Fruit fly (Drosophila melanogaster) whole organism, embryonic: ENCODE results near the gene CG32845.
A peak's percentile ranks its signal among the peaks of the same experiment; 100 is the strongest.

ENCODE experiments used
- ATbp ChIP-seq: fragments of 200-800 bp; sonication (Bioruptor generic); optimal IDR thresholded peaks from 2 replicates; lab custom pipeline; 2017; ENCODE audit warnings: missing biosample characterization, mild to moderate bottlenecking, missing genetic modification characterization, missing genetic modification reagents
- Asciz ChIP-seq: fragments of 200-800 bp; sonication (Bioruptor generic); optimal IDR thresholded peaks from 2 replicates; lab custom pipeline; 2017; ENCODE audit warnings: missing biosample characterization, mild to moderate bottlenecking, missing genetic modification characterization, missing genetic modification reagents
- Bgb ChIP-seq: fragments of 200-800 bp; sonication (Bioruptor generic); IDR thresholded peaks from 2 replicates; pipeline ENCODE4 v1.3.6; 2022; ENCODE audit warnings: missing biosample characterization, missing genetic modification characterization; ENCODE audit not compliant: partially characterized antibody
- CG1024 ChIP-seq: fragments of 200-800 bp; sonication (Bioruptor generic); IDR thresholded peaks from 2 replicates; pipeline ENCODE4 v1.3.6; 2022; ENCODE audit warnings: missing biosample characterization, missing genetic modification characterization
- CG12299 ChIP-seq: fragments of 200-800 bp; sonication (Bioruptor generic); optimal IDR thresholded peaks from 2 replicates; lab custom pipeline; 2018; ENCODE audit warnings: missing biosample characterization, mild to moderate bottlenecking, missing genetic modification characterization
- CG13775 ChIP-seq: fragments of 200-800 bp; sonication (Bioruptor generic); optimal IDR thresholded peaks from 3 replicates; lab custom pipeline; 2017; ENCODE audit warnings: missing biosample characterization, mild to moderate bottlenecking, missing genetic modification characterization
- CG14050 ChIP-seq: fragments of 200-800 bp; sonication (Bioruptor generic); IDR thresholded peaks from 3 replicates; pipeline ENCODE4 v1.3.6; 2022; ENCODE audit warnings: missing biosample characterization, missing genetic modification characterization
- CG1603 ChIP-seq: fragments of 200-800 bp; sonication (Bioruptor generic); optimal IDR thresholded peaks from 2 replicates; lab custom pipeline; 2019; ENCODE audit warnings: missing biosample characterization, mild to moderate bottlenecking, missing genetic modification characterization, moderate library complexity
- CG2199 ChIP-seq: fragments of 200-800 bp; sonication (Bioruptor generic); IDR thresholded peaks from 3 replicates; pipeline ENCODE4 v1.3.6; 2022; ENCODE audit warnings: missing biosample characterization, missing genetic modification characterization
- CG34422 ChIP-seq: fragments of 200-800 bp; sonication (Bioruptor generic); IDR thresholded peaks from 3 replicates; pipeline ENCODE4 v1.3.6; 2022; ENCODE audit warnings: missing biosample characterization, missing genetic modification characterization
- CG4707 ChIP-seq: fragments of 200-800 bp; sonication (Bioruptor generic); optimal IDR thresholded peaks from 2 replicates; lab custom pipeline; 2018; ENCODE audit warnings: missing biosample characterization, mild to moderate bottlenecking, missing genetic modification characterization, moderate library complexity
- CG6683 ChIP-seq: fragments of 200-800 bp; sonication (Bioruptor generic); optimal IDR thresholded peaks from 2 replicates; lab custom pipeline; 2017; ENCODE audit warnings: missing biosample characterization, mild to moderate bottlenecking, missing genetic modification characterization, missing genetic modification reagents
- CG6854 ChIP-seq: fragments of 200-800 bp; sonication (Bioruptor generic); optimal IDR thresholded peaks from 3 replicates; lab custom pipeline; 2017; ENCODE audit warnings: missing biosample characterization, mild to moderate bottlenecking, missing genetic modification characterization
- CHES-1-like ChIP-seq: fragments of 200-800 bp; sonication (Bioruptor generic); optimal IDR thresholded peaks from 2 replicates; lab custom pipeline; 2016; ENCODE audit warnings: missing biosample characterization, missing genetic modification characterization
- CrebB ChIP-seq: fragments of 200-800 bp; sonication (Bioruptor generic); optimal IDR thresholded peaks from 3 replicates; lab custom pipeline; 2018; ENCODE audit warnings: missing biosample characterization, mild to moderate bottlenecking, missing genetic modification characterization
- Dbx ChIP-seq: fragments of 200-800 bp; sonication (Bioruptor generic); IDR thresholded peaks from 3 replicates; pipeline ENCODE4 v1.3.6; 2022; ENCODE audit warnings: missing biosample characterization, missing genetic modification characterization
- Dek ChIP-seq: fragments of 200-800 bp; sonication (Bioruptor generic); optimal IDR thresholded peaks from 3 replicates; lab custom pipeline; 2019; ENCODE audit warnings: missing biosample characterization, mild to moderate bottlenecking, missing genetic modification characterization, moderate library complexity
- Dll ChIP-seq: fragments of 200-800 bp; sonication (Bioruptor generic); IDR thresholded peaks from 4 replicates; pipeline ENCODE4 v1.3.6; 2022; ENCODE audit warnings: missing biosample characterization, missing genetic modification characterization; ENCODE audit not compliant: partially characterized antibody
- Dp ChIP-seq: fragments of 200-800 bp; sonication (Bioruptor generic); optimal IDR thresholded peaks from 2 replicates; lab custom pipeline; 2018; ENCODE audit warnings: missing biosample characterization, mild to moderate bottlenecking, missing genetic modification characterization, moderate library complexity
- E2f2 ChIP-seq: fragments of 200-800 bp; sonication (Bioruptor generic); IDR thresholded peaks from 2 replicates; pipeline ENCODE4 v1.3.6; 2022; ENCODE audit warnings: missing biosample characterization, missing genetic modification characterization
- HHEX ChIP-seq: fragments of 200-800 bp; sonication (Bioruptor generic); optimal IDR thresholded peaks from 3 replicates; lab custom pipeline; 2017; ENCODE audit warnings: missing biosample characterization, mild to moderate bottlenecking, missing genetic modification characterization, missing genetic modification reagents
- HLH4C ChIP-seq: fragments of 200-800 bp; sonication (Bioruptor generic); IDR thresholded peaks from 3 replicates; pipeline ENCODE4 v1.3.6; 2022; ENCODE audit warnings: missing biosample characterization, missing genetic modification characterization; ENCODE audit not compliant: partially characterized antibody
- Hand ChIP-seq: fragments of 200-800 bp; sonication (Bioruptor generic); optimal IDR thresholded peaks from 2 replicates; lab custom pipeline; 2017; ENCODE audit warnings: mild to moderate bottlenecking, missing biosample characterization, missing genetic modification reagents, missing genetic modification characterization
- Med ChIP-seq: fragments of 200-800 bp; sonication (Bioruptor generic); peaks from one replicate; lab custom pipeline; 2016; ENCODE audit warnings: missing biosample characterization, missing genetic modification characterization, mild to moderate bottlenecking, inconsistent platforms, moderate library complexity
- Nf-YC ChIP-seq: fragments of 200-800 bp; optimal IDR thresholded peaks from 3 replicates; lab custom pipeline; 2019; ENCODE audit warnings: missing biosample characterization, mild to moderate bottlenecking, missing genetic modification characterization, moderate library complexity
- Opbp ChIP-seq: fragments of 200-800 bp; sonication (Bioruptor generic); IDR thresholded peaks from 3 replicates; pipeline ENCODE4 v1.3.6; 2022; ENCODE audit warnings: missing biosample characterization, missing genetic modification characterization; ENCODE audit not compliant: partially characterized antibody
- Sin3A ChIP-seq: fragments of >200 bp; optimal IDR thresholded peaks from 2 replicates; lab custom pipeline; 2018
- TFAM ChIP-seq: fragments of 200-800 bp; sonication (Bioruptor generic); optimal IDR thresholded peaks from 2 replicates; lab custom pipeline; 2017; ENCODE audit warnings: missing biosample characterization, missing genetic modification characterization, inconsistent platforms
- Taf1 ChIP-seq: fragments of 200-800 bp; sonication (Bioruptor generic); IDR thresholded peaks from 2 replicates; pipeline ENCODE4 v1.3.6; 2022; ENCODE audit warnings: missing biosample characterization, missing genetic modification characterization
- Tbp ChIP-seq: fragments of >200 bp; optimal IDR thresholded peaks from 2 replicates; lab custom pipeline; 2018; ENCODE audit warnings: missing biosample characterization, missing genetic modification characterization
- crp ChIP-seq, 2 experiments: fragments of 200-800 bp; sonication (Bioruptor generic); optimal IDR thresholded peaks; 2 replicates in 1 of 2; 3 replicates in 1 of 2; lab custom pipeline; 2017; ENCODE audit warnings: missing biosample characterization in 2 of 2, missing genetic modification characterization in 2 of 2, mild to moderate bottlenecking in 1 of 2, moderate library complexity in 1 of 2
- exex ChIP-seq: fragments of 200-800 bp; sonication (Bioruptor generic); optimal IDR thresholded peaks from 4 replicates; lab custom pipeline; 2018; ENCODE audit warnings: missing biosample characterization, mild to moderate bottlenecking, missing genetic modification characterization, moderate library complexity
- hb ChIP-seq: fragments of 200-800 bp; sonication (Bioruptor generic); IDR thresholded peaks from 3 replicates; pipeline ENCODE4 v1.3.6; 2022; ENCODE audit warnings: missing biosample characterization, missing genetic modification characterization; ENCODE audit not compliant: partially characterized antibody
- hbn ChIP-seq: fragments of 200-800 bp; sonication (Bioruptor generic); IDR thresholded peaks from 2 replicates; pipeline ENCODE4 v1.3.6; 2022; ENCODE audit warnings: missing biosample characterization, missing genetic modification characterization; ENCODE audit not compliant: partially characterized antibody
- inv ChIP-seq: fragments of 200-800 bp; sonication (Bioruptor generic); IDR thresholded peaks from 2 replicates; pipeline ENCODE4 v1.3.6; 2022; ENCODE audit warnings: missing biosample characterization, missing genetic modification characterization; ENCODE audit not compliant: partially characterized antibody
- jing ChIP-seq: fragments of 200-800 bp; sonication (Bioruptor generic); optimal IDR thresholded peaks from 2 replicates; lab custom pipeline; 2018; ENCODE audit warnings: missing biosample characterization, mild to moderate bottlenecking, missing genetic modification characterization
- kah ChIP-seq: fragments of 200-800 bp; sonication (Bioruptor generic); optimal IDR thresholded peaks from 2 replicates; lab custom pipeline; 2018; ENCODE audit warnings: missing biosample characterization, mild to moderate bottlenecking, missing genetic modification characterization
- lov ChIP-seq, 2 experiments: fragments of 200-800 bp in 1 of 2; fragments of >200 bp in 1 of 2; sonication (Bioruptor generic) in 1 of 2; IDR thresholded peaks in 1 of 2; optimal IDR thresholded peaks in 1 of 2; 2 replicates in 1 of 2; 3 replicates in 1 of 2; pipeline versions ENCODE4 v1.3.6 to Lab custom; 2017 to 2022; ENCODE audit warnings: missing biosample characterization in 1 of 2, missing genetic modification characterization in 1 of 2
- mirr ChIP-seq: fragments of 200-800 bp; sonication (Bioruptor generic); optimal IDR thresholded peaks from 3 replicates; lab custom pipeline; 2018; ENCODE audit warnings: missing biosample characterization, mild to moderate bottlenecking, missing genetic modification characterization
- onecut ChIP-seq: fragments of 200-800 bp; sonication (Bioruptor generic); IDR thresholded peaks from 2 replicates; pipeline ENCODE4 v1.3.6; 2022; ENCODE audit warnings: missing biosample characterization, missing genetic modification characterization
- org-1 ChIP-seq: fragments of 200-800 bp; sonication (Bioruptor generic); optimal IDR thresholded peaks from 2 replicates; lab custom pipeline; 2017; ENCODE audit warnings: missing biosample characterization, missing genetic modification characterization
- schlank ChIP-seq: fragments of 200-800 bp; sonication (Bioruptor generic); optimal IDR thresholded peaks from 2 replicates; lab custom pipeline; 2018; ENCODE audit warnings: missing biosample characterization, mild to moderate bottlenecking, missing genetic modification characterization
- sob ChIP-seq: fragments of 200-800 bp; sonication (Bioruptor generic); IDR thresholded peaks from 2 replicates; pipeline ENCODE4 v1.3.6; 2022; ENCODE audit warnings: missing biosample characterization, missing genetic modification characterization
- stwl ChIP-seq: fragments of 200-800 bp; sonication (Bioruptor generic); optimal IDR thresholded peaks from 3 replicates; lab custom pipeline; 2018; ENCODE audit warnings: missing biosample characterization, mild to moderate bottlenecking, missing genetic modification characterization, moderate library complexity
- trem ChIP-seq: fragments of 200-800 bp; optimal IDR thresholded peaks from 3 replicates; lab custom pipeline; 2019; ENCODE audit warnings: missing biosample characterization, mild to moderate bottlenecking, missing genetic modification characterization, moderate library complexity
- unc-4 ChIP-seq: fragments of 200-800 bp; sonication (Bioruptor generic); IDR thresholded peaks from 2 replicates; pipeline ENCODE4 v1.3.6; 2022; ENCODE audit warnings: missing biosample characterization, missing genetic modification characterization; ENCODE audit not compliant: partially characterized antibody
- zf30C ChIP-seq: fragments of 200-800 bp; sonication (Bioruptor generic); optimal IDR thresholded peaks from 3 replicates; lab custom pipeline; 2018; ENCODE audit warnings: missing biosample characterization, mild to moderate bottlenecking, missing genetic modification characterization
- zfh1 ChIP-seq: fragments of 200-800 bp; sonication (Bioruptor generic); IDR thresholded peaks from 3 replicates; pipeline ENCODE4 v1.3.6; 2022; ENCODE audit warnings: missing biosample characterization, missing genetic modification characterization

The CG32845 gene

dm6 chr3L:262724-263177 lies 10.4 kb downstream of the CG32845 start (continued):
- TF ChIP-seq crp (GFP tag; optimal IDR thresholded peaks at IDR 0.05; lab: Kevin White, UChicago) = peak in 1 of 2 experiments; percentile 37
- 0 out of 3 replicates have a peak, but pooled peaks have one; percentile 51 for TF ChIP-seq CG2199
- TF ChIP-seq CG6854 = peak; percentile 6
- TF ChIP-seq schlank = no peak
- peak; percentile 47; the same call in 1 of the 3 replicates for TF ChIP-seq Dbx
- TF ChIP-seq Opbp (GFP tag; lab: Robert Waterston, UW) = peak; percentile 84
- TF ChIP-seq CHES-1-like (GFP tag; lab: Kevin White, UChicago) = peak; percentile 8
- peak; percentile 19; the same call in 1 of the 2 replicates for TF ChIP-seq onecut (GFP tag; lab: Robert Waterston, UW)
- peak; percentile 88 for TF ChIP-seq unc-4 (GFP tag; lab: Robert Waterston, UW)
- TF ChIP-seq Dll (GFP tag; lab: Robert Waterston, UW) = peak; percentile 85
- TF ChIP-seq CG1603 (tag; lab: Kevin White, UChicago) = peak; percentile 26
- TF ChIP-seq lov (optimal IDR thresholded peaks at IDR 0.05; lab: Kevin White, UChicago) = no peak
- TF ChIP-seq lov (GFP tag; IDR thresholded peaks at IDR 0.05; lab: Robert Waterston, UW) = no peak
- no peak for TF ChIP-seq CG1024 (GFP tag; lab: Robert Waterston, UW)
- no peak for TF ChIP-seq Hand (GFP tag; lab: Kevin White, UChicago)
- TF ChIP-seq zf30C = no peak
- no peak for TF ChIP-seq TFAM (GFP tag; lab: Kevin White, UChicago)
- TF ChIP-seq jing (GFP tag; lab: Kevin White, UChicago) = no peak
- TF ChIP-seq exex (tag; lab: Kevin White, UChicago) = no peak
- TF ChIP-seq ATbp (GFP tag; lab: Kevin White, UChicago) = no peak
- peak; percentile 65; the same call in 1 of the 3 replicates for TF ChIP-seq CG34422 (GFP tag; lab: Robert Waterston, UW)
- peak; percentile 2 for TF ChIP-seq CG12299 (tag; lab: Kevin White, UChicago)
- TF ChIP-seq hb (GFP tag; lab: Robert Waterston, UW) = peak; percentile 58; the same call in 2 of the 3 replicates
- peak; percentile 18 for TF ChIP-seq Sin3A (lab: Kevin White, UChicago)
- TF ChIP-seq Dp = no peak
- peak; percentile 26 for TF ChIP-seq mirr (GFP tag; lab: Kevin White, UChicago)
- no peak for TF ChIP-seq sob
- peak; percentile 43 for TF ChIP-seq Nf-YC (tag; lab: Kevin White, UChicago)
- TF ChIP-seq trem (tag; lab: Kevin White, UChicago) = peak; percentile 70
- TF ChIP-seq E2f2 (GFP tag; lab: Robert Waterston, UW) = peak; percentile 28; the same call in 1 of the 2 replicates
- TF ChIP-seq stwl (tag; lab: Kevin White, UChicago) = peak; percentile 25
- peak; percentile 70 for TF ChIP-seq HLH4C (GFP tag; lab: Robert Waterston, UW)
- no peak for TF ChIP-seq CrebB (tag; lab: Kevin White, UChicago)
- TF ChIP-seq Taf1 (GFP tag; lab: Robert Waterston, UW) = no peak
- TF ChIP-seq HHEX (GFP tag; lab: Kevin White, UChicago) = no peak
- peak; percentile 81 for TF ChIP-seq Bgb (GFP tag; lab: Robert Waterston, UW)
- no peak for TF ChIP-seq Dek
- TF ChIP-seq inv (GFP tag; lab: Robert Waterston, UW) = peak; percentile 71
- TF ChIP-seq Med (GFP tag; lab: Kevin White, UChicago) = peak; percentile 79
- TF ChIP-seq CG6683 = no peak
- no peak for TF ChIP-seq kah
- no peak for TF ChIP-seq zfh1 (GFP tag; lab: Robert Waterston, UW)
- TF ChIP-seq CG4707 = no peak
- no peak for TF ChIP-seq org-1 (GFP tag; lab: Kevin White, UChicago)
- no peak for TF ChIP-seq Tbp (GFP tag; lab: Kevin White, UChicago)
- no peak for TF ChIP-seq CG14050 (GFP tag; lab: Robert Waterston, UW)
- no peak for TF ChIP-seq CG13775 (GFP tag; lab: Kevin White, UChicago)
- TF ChIP-seq hbn (GFP tag; lab: Robert Waterston, UW) = peak; percentile 77
- no peak for TF ChIP-seq Asciz
- TF ChIP-seq, all 482 proteins: peak for 88
